Worm (Caenorhabditis elegans): Measurements from ENCODE around the gene clec-139.

Gene clec-139

ce11 chrII:4665359-4665758, 43.8 kb upstream of the clec-139 start, which contains the start of gene T05A7.11 (continued):
- TF ChIP-seq ccch-3 (GFP tag; optimal IDR thresholded peaks at IDR 0.05): no peak

- TF ChIP-seq let-526 (GFP tag; IDR thresholded peaks at IDR 0.05): no peak
- no peak for TF ChIP-seq ztf-6 (GFP tag; IDR thresholded peaks at IDR 0.05)
- no peak for TF ChIP-seq B0261.1 (tag; optimal IDR thresholded peaks at IDR 0.05)
- TF ChIP-seq Y56A3A.18 (GFP tag; IDR thresholded peaks at IDR 0.05): no peak
- TF ChIP-seq mes-4 (tag; optimal IDR thresholded peaks at IDR 0.05): no peak
- no peak for TF ChIP-seq ceh-79 (tag; optimal IDR thresholded peaks at IDR 0.05)
- no peak for TF ChIP-seq madf-6 (GFP tag; IDR thresholded peaks at IDR 0.05)
- TF ChIP-seq dpff-1 (tag; optimal IDR thresholded peaks at IDR 0.05): no peak
- no peak for TF ChIP-seq pbrm-1 (GFP tag; IDR thresholded peaks at IDR 0.05)
- TF ChIP-seq hsf-1 (GFP tag; IDR thresholded peaks at IDR 0.05): no peak
- no peak for TF ChIP-seq bed-1 (GFP tag; IDR thresholded peaks at IDR 0.05)
- TF ChIP-seq F49E8.2 (tag; optimal IDR thresholded peaks at IDR 0.05; ENCODE audit: insufficient read depth): no peak
- TF ChIP-seq Y67H2A.10 (GFP tag; conservative IDR thresholded peaks at IDR 0.05): no peak
- TF ChIP-seq ccch-3 (GFP tag; optimal IDR thresholded peaks at IDR 0.05): no peak
- TF ChIP-seq tbx-9 (tag; optimal IDR thresholded peaks at IDR 0.05; ENCODE audit: borderline replicate concordance): no peak
- TF ChIP-seq nfya-2 (GFP tag; IDR thresholded peaks at IDR 0.05): no peak
- TF ChIP-seq chd-7 (tag; optimal IDR thresholded peaks at IDR 0.05): no peak
Measured at ce11 chrII:4663186-4663585, 41.6 kb upstream of the clec-139 start, which contains the start of gene T05A7.12. T05A7.12 (minus strand) TSS chrII:4663286.

ce11 chrII:4661278-4661677, 39.7 kb upstream of the clec-139 start, which contains the start of gene T05A7.13:
T05A7.13 (minus strand) TSS chrII:4661378.
- no peak for TF ChIP-seq madf-10 (tag; optimal IDR thresholded peaks at IDR 0.05)
- no peak for TF ChIP-seq ztf-25 (GFP tag; IDR thresholded peaks at IDR 0.05)
- no peak for TF ChIP-seq ceh-58 (GFP tag; IDR thresholded peaks at IDR 0.05)
- TF ChIP-seq let-526 (GFP tag; IDR thresholded peaks at IDR 0.05): no peak
- TF ChIP-seq ztf-26 (tag; optimal IDR thresholded peaks at IDR 0.05): no peak
- no peak for TF ChIP-seq F23B12.7 (tag; optimal IDR thresholded peaks at IDR 0.05; ENCODE audit: insufficient read depth)
- TF ChIP-seq gei-17 (GFP tag; optimal IDR thresholded peaks at IDR 0.05): no peak
- TF ChIP-seq somi-1 (GFP tag; optimal IDR thresholded peaks at IDR 0.05): no peak
- TF ChIP-seq egrh-3 (GFP tag; IDR thresholded peaks at IDR 0.05): no peak
- TF ChIP-seq ekl-4 (GFP tag; IDR thresholded peaks at IDR 0.05): no peak
- no peak for TF ChIP-seq F55B11.4 (tag; optimal IDR thresholded peaks at IDR 0.05; ENCODE audit: borderline replicate concordance, insufficient read depth)
- TF ChIP-seq pha-4 (tag; optimal IDR thresholded peaks at IDR 0.05): no peak
- TF ChIP-seq lag-1 (GFP tag; IDR thresholded peaks at IDR 0.05): no peak
- TF ChIP-seq C17E4.6 (GFP tag; IDR thresholded peaks at IDR 0.05): no peak

ce11 chrII:4658245-4658644, 36.7 kb upstream of the clec-139 start:
- no peak for TF ChIP-seq nfyb-1 (GFP tag; IDR thresholded peaks at IDR 0.05)
- TF ChIP-seq nhr-27 (tag; optimal IDR thresholded peaks at IDR 0.05): no peak
- no peak for TF ChIP-seq unc-130 (GFP tag; optimal IDR thresholded peaks at IDR 0.05)
- TF ChIP-seq ets-4 (GFP tag; optimal IDR thresholded peaks at IDR 0.05): no peak
- TF ChIP-seq hmg-1.2 (GFP tag; IDR thresholded peaks at IDR 0.05): no peak
- TF ChIP-seq somi-1 (GFP tag; optimal IDR thresholded peaks at IDR 0.05): no peak
- TF ChIP-seq Y95B8A.8 (GFP tag; IDR thresholded peaks at IDR 0.05): no peak
- TF ChIP-seq attf-5 (GFP tag; optimal IDR thresholded peaks at IDR 0.05): no peak
- TF ChIP-seq nhr-90 (tag; optimal IDR thresholded peaks at IDR 0.05): no peak
- no peak for TF ChIP-seq madf-3 (GFP tag; IDR thresholded peaks at IDR 0.05)
- TF ChIP-seq K11D2.4 (GFP tag; IDR thresholded peaks at IDR 0.05): no peak
- no peak for TF ChIP-seq F55B11.4 (tag; optimal IDR thresholded peaks at IDR 0.05; ENCODE audit: borderline replicate concordance, insufficient read depth)
- TF ChIP-seq madf-10 (tag; optimal IDR thresholded peaks at IDR 0.05): no peak

All from whole organism, young adult.